Fruit fly (Drosophila melanogaster) whole organism, embryonic: ENCODE data around the gene CG12024.

Source experiments
- CG10147 ChIP-seq: fragments of 200-800 bp; sonication (Bioruptor generic); optimal IDR thresholded peaks from 2 replicates; lab custom pipeline; 2019; ENCODE audit warnings: missing biosample characterization, mild to moderate bottlenecking, missing genetic modification characterization, moderate library complexity
- CG1024 ChIP-seq: fragments of 200-800 bp; sonication (Bioruptor generic); IDR thresholded peaks from 2 replicates; pipeline ENCODE4 v1.3.6; 2022; ENCODE audit warnings: missing biosample characterization, missing genetic modification characterization
- CG13894 ChIP-seq: fragments of 200-800 bp; sonication (Bioruptor generic); optimal IDR thresholded peaks from 3 replicates; lab custom pipeline; 2018; ENCODE audit warnings: missing biosample characterization, mild to moderate bottlenecking, missing genetic modification characterization, moderate library complexity
- CG14965 ChIP-seq: fragments of 200-800 bp; sonication (Bioruptor generic); optimal IDR thresholded peaks from 2 replicates; lab custom pipeline; 2016; ENCODE audit warnings: missing biosample characterization, missing genetic modification characterization, borderline replicate concordance
- CG1602 ChIP-seq: fragments of 200-800 bp; sonication (Bioruptor generic); optimal IDR thresholded peaks from 3 replicates; lab custom pipeline; 2016; ENCODE audit warnings: missing biosample characterization, missing genetic modification characterization
- CG17385 ChIP-seq: fragments of 200-800 bp; sonication (Bioruptor generic); optimal IDR thresholded peaks from 3 replicates; lab custom pipeline; 2018; ENCODE audit warnings: missing biosample characterization, mild to moderate bottlenecking, missing genetic modification characterization
- CG34376 ChIP-seq: fragments of 200-800 bp; sonication (Bioruptor generic); optimal IDR thresholded peaks from 2 replicates; lab custom pipeline; 2018; ENCODE audit warnings: missing biosample characterization, mild to moderate bottlenecking, missing genetic modification characterization
- CG34422 ChIP-seq: fragments of 200-800 bp; sonication (Bioruptor generic); IDR thresholded peaks from 3 replicates; pipeline ENCODE4 v1.3.6; 2022; ENCODE audit warnings: missing biosample characterization, missing genetic modification characterization
- CG3838 ChIP-seq: fragments of 200-800 bp; sonication (Bioruptor generic); optimal IDR thresholded peaks from 3 replicates; lab custom pipeline; 2016; ENCODE audit warnings: missing biosample characterization, missing genetic modification characterization
- CG6175 ChIP-seq: fragments of 200-800 bp; sonication (Bioruptor generic); IDR thresholded peaks from 3 replicates; pipeline ENCODE4 v1.3.6; 2022; ENCODE audit warnings: missing biosample characterization, missing genetic modification characterization
- CG6813 ChIP-seq: fragments of 200-800 bp; sonication (Bioruptor generic); optimal IDR thresholded peaks from 2 replicates; lab custom pipeline; 2017; ENCODE audit warnings: missing biosample characterization, missing genetic modification characterization, mild to moderate bottlenecking, moderate library complexity, missing genetic modification reagents
- CG7357 ChIP-seq: fragments of 200-800 bp; sonication (Bioruptor generic); IDR thresholded peaks from 3 replicates; pipeline ENCODE4 v1.3.6; 2022; ENCODE audit warnings: missing biosample characterization, missing genetic modification characterization
- CG7963 ChIP-seq: fragments of 200-800 bp; sonication (Bioruptor generic); IDR thresholded peaks from 3 replicates; pipeline ENCODE4 v1.3.6; 2022; ENCODE audit warnings: missing biosample characterization, missing genetic modification characterization; ENCODE audit not compliant: partially characterized antibody
- CG7987 ChIP-seq: fragments of 200-800 bp; sonication (Bioruptor generic); optimal IDR thresholded peaks from 2 replicates; lab custom pipeline; 2018; ENCODE audit warnings: missing biosample characterization, mild to moderate bottlenecking, missing genetic modification characterization, moderate library complexity
- CG9215 ChIP-seq: fragments of 200-800 bp; sonication (Bioruptor generic); IDR thresholded peaks from 2 replicates; pipeline ENCODE4 v1.3.6; 2022; ENCODE audit warnings: missing biosample characterization, missing genetic modification characterization
- CG9437 ChIP-seq: fragments of 200-800 bp; sonication (Bioruptor generic); optimal IDR thresholded peaks from 2 replicates; lab custom pipeline; 2018; ENCODE audit warnings: missing biosample characterization, mild to moderate bottlenecking, missing genetic modification characterization
- Dad ChIP-seq: fragments of 200-800 bp; sonication (Bioruptor generic); optimal IDR thresholded peaks from 3 replicates; lab custom pipeline; 2016; ENCODE audit warnings: missing biosample characterization, missing genetic modification characterization
- Dfd ChIP-seq, 2 experiments: fragments of >200 bp; optimal IDR thresholded peaks; 2 replicates each; lab custom pipeline; 2017; ENCODE audit warnings: missing biosample characterization in 2 of 2, missing genetic modification characterization in 2 of 2
- Doc2 ChIP-seq: fragments of 200-800 bp; sonication (Bioruptor generic); IDR thresholded peaks from 2 replicates; pipeline ENCODE4 v1.3.6; 2022; ENCODE audit warnings: missing biosample characterization, missing genetic modification characterization
- H15 ChIP-seq: fragments of 200-800 bp; sonication (Bioruptor generic); IDR thresholded peaks from 3 replicates; pipeline ENCODE4 v1.3.6; 2022; ENCODE audit warnings: missing biosample characterization, missing genetic modification characterization
- HmgZ ChIP-seq: fragments of 200-800 bp; sonication (Bioruptor generic); optimal IDR thresholded peaks from 2 replicates; lab custom pipeline; 2018; ENCODE audit warnings: missing biosample characterization, mild to moderate bottlenecking, missing genetic modification characterization
- MTF-1 ChIP-seq: fragments of 200-800 bp; sonication (Bioruptor generic); optimal IDR thresholded peaks from 2 replicates; lab custom pipeline; 2018; ENCODE audit warnings: missing biosample characterization, mild to moderate bottlenecking, missing genetic modification characterization, borderline replicate concordance
- Mad ChIP-seq: fragments of 200-800 bp; sonication (Bioruptor generic); optimal IDR thresholded peaks from 2 replicates; lab custom pipeline; 2016; ENCODE audit warnings: missing biosample characterization, missing genetic modification characterization
- Meics ChIP-seq: fragments of 200-800 bp; sonication (Bioruptor generic); optimal IDR thresholded peaks from 2 replicates; lab custom pipeline; 2017; ENCODE audit warnings: missing biosample characterization, mild to moderate bottlenecking, missing genetic modification characterization
- Nf-YC ChIP-seq: fragments of 200-800 bp; optimal IDR thresholded peaks from 3 replicates; lab custom pipeline; 2019; ENCODE audit warnings: missing biosample characterization, mild to moderate bottlenecking, missing genetic modification characterization, moderate library complexity
- Rx ChIP-seq: fragments of 200-800 bp; sonication (Bioruptor generic); IDR thresholded peaks from 2 replicates; pipeline ENCODE4 v1.3.6; 2022; ENCODE audit warnings: missing biosample characterization, missing genetic modification characterization
- Usf ChIP-seq: fragments of 200-800 bp; sonication (Bioruptor generic); optimal IDR thresholded peaks from 2 replicates; lab custom pipeline; 2017; ENCODE audit warnings: missing genotype, missing biosample characterization, missing genetic modification characterization
- ab ChIP-seq: fragments of 200-800 bp; sonication (Bioruptor generic); optimal IDR thresholded peaks from 2 replicates; lab custom pipeline; 2016; ENCODE audit warnings: missing biosample characterization, missing genetic modification characterization
- abd-A ChIP-seq: fragments of 200-800 bp; sonication (Bioruptor generic); optimal IDR thresholded peaks from 3 replicates; lab custom pipeline; 2019; ENCODE audit warnings: missing biosample characterization, mild to moderate bottlenecking, missing genetic modification characterization, moderate library complexity
- br ChIP-seq: fragments of >200 bp; optimal IDR thresholded peaks from 2 replicates; lab custom pipeline; 2017
- chif ChIP-seq, 2 experiments: fragments of 200-800 bp; sonication (Bioruptor generic); optimal IDR thresholded peaks; 3 replicates each; lab custom pipeline; 2016; ENCODE audit warnings: missing biosample characterization in 2 of 2, missing genetic modification characterization in 2 of 2
- chm ChIP-seq: fragments of 200-800 bp; sonication (Bioruptor generic); IDR thresholded peaks from 2 replicates; pipeline ENCODE4 v1.3.6; 2022; ENCODE audit warnings: missing biosample characterization, missing genetic modification characterization
- ewg ChIP-seq: fragments of 200-800 bp; sonication (Bioruptor generic); optimal IDR thresholded peaks from 3 replicates; lab custom pipeline; 2017; ENCODE audit warnings: mild to moderate bottlenecking, missing biosample characterization, missing genetic modification reagents, missing genetic modification characterization
- fd96Cb ChIP-seq: fragments of 200-800 bp; sonication (Bioruptor generic); optimal IDR thresholded peaks from 2 replicates; lab custom pipeline; 2018; ENCODE audit warnings: missing biosample characterization, mild to moderate bottlenecking, missing genetic modification characterization, moderate library complexity
- fru ChIP-seq: fragments of >200 bp; optimal IDR thresholded peaks from 2 replicates; lab custom pipeline; 2017
- gro ChIP-seq: fragments of 200-800 bp; sonication (Bioruptor generic); optimal IDR thresholded peaks from 2 replicates; lab custom pipeline; 2016; ENCODE audit warnings: missing biosample characterization, missing genetic modification characterization
- gsb ChIP-seq: fragments of 200-800 bp; sonication (Bioruptor generic); IDR thresholded peaks from 2 replicates; pipeline ENCODE4 v1.3.6; 2022; ENCODE audit warnings: missing biosample characterization, missing genetic modification characterization
- hbn ChIP-seq: fragments of 200-800 bp; sonication (Bioruptor generic); IDR thresholded peaks from 2 replicates; pipeline ENCODE4 v1.3.6; 2022; ENCODE audit warnings: missing biosample characterization, missing genetic modification characterization; ENCODE audit not compliant: partially characterized antibody
- klu ChIP-seq: fragments of 200-800 bp; sonication (Bioruptor generic); IDR thresholded peaks from 2 replicates; pipeline ENCODE4 v1.3.6; 2022; ENCODE audit warnings: missing biosample characterization, missing genetic modification characterization
- lmd ChIP-seq: fragments of 200-800 bp; sonication (Bioruptor generic); IDR thresholded peaks from 2 replicates; pipeline ENCODE4 v1.3.6; 2022; ENCODE audit warnings: missing biosample characterization, missing genetic modification characterization
- nerfin-1 ChIP-seq: fragments of 200-800 bp; sonication (Bioruptor generic); optimal IDR thresholded peaks from 3 replicates; lab custom pipeline; 2019; ENCODE audit warnings: missing biosample characterization, mild to moderate bottlenecking, missing genetic modification characterization, moderate library complexity
- p53 ChIP-seq: fragments of 200-800 bp; sonication (Bioruptor generic); optimal IDR thresholded peaks from 2 replicates; lab custom pipeline; 2016; ENCODE audit warnings: missing biosample characterization, missing genetic modification characterization
- pita ChIP-seq: fragments of 200-800 bp; sonication (Bioruptor generic); optimal IDR thresholded peaks from 2 replicates; lab custom pipeline; 2017; ENCODE audit warnings: missing biosample characterization, mild to moderate bottlenecking, missing genetic modification characterization
- salm ChIP-seq: fragments of 200-800 bp; sonication (Bioruptor generic); optimal IDR thresholded peaks from 2 replicates; lab custom pipeline; 2018; ENCODE audit warnings: missing biosample characterization, mild to moderate bottlenecking, missing genetic modification characterization
- sc ChIP-seq, 3 experiments: fragments of >200 bp in 2 of 3; fragments of 200-800 bp in 1 of 3; sonication (Bioruptor generic) in 1 of 3; optimal IDR thresholded peaks; 2 replicates in 2 of 3; 3 replicates in 1 of 3; lab custom pipeline; 2017; ENCODE audit warnings: mild to moderate bottlenecking in 1 of 3, missing biosample characterization in 1 of 3, missing genetic modification characterization in 1 of 3, missing genetic modification reagents in 1 of 3
- seq ChIP-seq: fragments of 200-800 bp; sonication (Bioruptor generic); IDR thresholded peaks from 2 replicates; pipeline ENCODE4 v1.3.6; 2022; ENCODE audit warnings: missing biosample characterization, missing genetic modification characterization
- so ChIP-seq: fragments of 200-800 bp; sonication (Bioruptor generic); IDR thresholded peaks from 3 replicates; pipeline ENCODE4 v1.3.6; 2022; ENCODE audit warnings: missing biosample characterization, missing genetic modification characterization
- tin ChIP-seq: fragments of 200-800 bp; sonication (Bioruptor generic); optimal IDR thresholded peaks from 3 replicates; lab custom pipeline; 2016; ENCODE audit warnings: missing biosample characterization, missing genetic modification characterization
- tio ChIP-seq: fragments of 200-800 bp; sonication (Bioruptor generic); optimal IDR thresholded peaks from 2 replicates; lab custom pipeline; 2017; ENCODE audit warnings: missing biosample characterization, missing genetic modification characterization, inconsistent platforms
- toy ChIP-seq: fragments of 200-800 bp; sonication (Bioruptor generic); IDR thresholded peaks from 2 replicates; pipeline ENCODE4 v1.3.6; 2022; ENCODE audit warnings: missing biosample characterization, missing genetic modification characterization
- trh ChIP-seq: fragments of 200-800 bp; sonication (Bioruptor generic); optimal IDR thresholded peaks from 2 replicates; lab custom pipeline; 2016; ENCODE audit warnings: missing biosample characterization, missing genetic modification characterization
- zfh1 ChIP-seq: fragments of 200-800 bp; sonication (Bioruptor generic); IDR thresholded peaks from 3 replicates; pipeline ENCODE4 v1.3.6; 2022; ENCODE audit warnings: missing biosample characterization, missing genetic modification characterization

CG12024 gene

dm6 chr3L:1808631-1809030 is 48.3 kb upstream of the CG12024 start (continued):
- TF ChIP-seq Mad (GFP tag; lab: Kevin White, UChicago), result peak; percentile 76
- TF ChIP-seq seq, result peak; percentile 91
- peak; percentile 67 for TF ChIP-seq CG9437
- TF ChIP-seq chm (GFP tag; lab: Robert Waterston, UW), result peak; percentile 91
- no peak for TF ChIP-seq tio (GFP tag; lab: Kevin White, UChicago)
- TF ChIP-seq nerfin-1 (tag; lab: Kevin White, UChicago), result no peak
- peak; percentile 56 for TF ChIP-seq CG34376 (GFP tag; lab: Kevin White, UChicago)
- TF ChIP-seq CG7987 (GFP tag; lab: Kevin White, UChicago), result peak; percentile 81
- peak; percentile 84 to 91 for TF ChIP-seq chif (GFP tag; optimal IDR thresholded peaks at IDR 0.05; lab: Kevin White, UChicago)
- TF ChIP-seq CG6175 (GFP tag; lab: Robert Waterston, UW), result peak; percentile 86
- no peak for TF ChIP-seq CG7963
- TF ChIP-seq CG17385 (GFP tag; lab: Kevin White, UChicago), result peak; percentile 87
- peak; percentile 89 for TF ChIP-seq Meics (GFP tag; lab: Kevin White, UChicago)
- peak; percentile 59 for TF ChIP-seq p53 (GFP tag; lab: Kevin White, UChicago)
- TF ChIP-seq Dfd (GFP tag; optimal IDR thresholded peaks at IDR 0.05; lab: Kevin White, UChicago), result no peak
- peak; percentile 94 for TF ChIP-seq lmd
- TF ChIP-seq trh (GFP tag; lab: Kevin White, UChicago), result peak; percentile 75
- peak; percentile 80 for TF ChIP-seq MTF-1 (GFP tag; lab: Kevin White, UChicago)
- peak; percentile 59 for TF ChIP-seq Nf-YC (tag; lab: Kevin White, UChicago)
- TF ChIP-seq HmgZ (tag; lab: Kevin White, UChicago), result peak; percentile 87
- peak; percentile 86 for TF ChIP-seq klu (GFP tag; lab: Robert Waterston, UW)
- no peak for TF ChIP-seq hbn (GFP tag; lab: Robert Waterston, UW)
- TF ChIP-seq Dad (GFP tag; lab: Kevin White, UChicago), result peak; percentile 89
- TF ChIP-seq Usf (GFP tag; lab: Kevin White, UChicago), result peak; percentile 29
- peak; percentile 71 for TF ChIP-seq ewg (GFP tag; lab: Kevin White, UChicago)
- TF ChIP-seq fru (lab: Kevin White, UChicago), result no peak
- peak; percentile 64 for TF ChIP-seq CG3838 (GFP tag; lab: Kevin White, UChicago)
- TF ChIP-seq sc (optimal IDR thresholded peaks at IDR 0.05; lab: Kevin White, UChicago), result no peak
- TF ChIP-seq sc (GFP tag; optimal IDR thresholded peaks at IDR 0.05; lab: Kevin White, UChicago), result no peak
- peak; percentile 93 for TF ChIP-seq gsb (GFP tag; lab: Robert Waterston, UW)
- peak; percentile 92 for TF ChIP-seq zfh1 (GFP tag; lab: Robert Waterston, UW)
- peak; percentile 93 for TF ChIP-seq CG34422 (GFP tag; lab: Robert Waterston, UW)
- peak; percentile 93 for TF ChIP-seq so
- TF ChIP-seq Rx (GFP tag; lab: Robert Waterston, UW), result peak; percentile 87
- TF ChIP-seq Doc2, result peak; percentile 74
- TF ChIP-seq CG1024 (GFP tag; lab: Robert Waterston, UW), result peak; percentile 86
- TF ChIP-seq abd-A, result peak; percentile 89
- peak; percentile 44 for TF ChIP-seq CG14965 (GFP tag; lab: Kevin White, UChicago)
- peak; percentile 77 for TF ChIP-seq CG7357 (GFP tag; lab: Robert Waterston, UW)
- no peak for TF ChIP-seq pita (GFP tag; lab: Kevin White, UChicago)
- peak; percentile 71 for TF ChIP-seq CG10147
- peak; percentile 87 for TF ChIP-seq ab (GFP tag; lab: Kevin White, UChicago)
- peak; percentile 88 for TF ChIP-seq tin (GFP tag; lab: Kevin White, UChicago)
- TF ChIP-seq toy (GFP tag; lab: Robert Waterston, UW), result peak; percentile 79
- no peak for TF ChIP-seq br (lab: Kevin White, UChicago)
- peak; percentile 85 for TF ChIP-seq H15
- TF ChIP-seq CG13894 (tag; lab: Kevin White, UChicago), result peak; percentile 85
- TF ChIP-seq fd96Cb (tag; lab: Kevin White, UChicago), result peak; percentile 84
- TF ChIP-seq salm (tag; lab: Kevin White, UChicago), result peak; percentile 82
- TF ChIP-seq gro, result peak; percentile 90
- TF ChIP-seq CG1602 (GFP tag; lab: Kevin White, UChicago), result peak; percentile 73
- TF ChIP-seq CG6813 (GFP tag; lab: Kevin White, UChicago), result peak; percentile 78
- peak; percentile 82 for TF ChIP-seq CG9215 (GFP tag; lab: Robert Waterston, UW)
